Worm (Caenorhabditis elegans): Measurements from ENCODE around the gene lips-3.

DNA sequence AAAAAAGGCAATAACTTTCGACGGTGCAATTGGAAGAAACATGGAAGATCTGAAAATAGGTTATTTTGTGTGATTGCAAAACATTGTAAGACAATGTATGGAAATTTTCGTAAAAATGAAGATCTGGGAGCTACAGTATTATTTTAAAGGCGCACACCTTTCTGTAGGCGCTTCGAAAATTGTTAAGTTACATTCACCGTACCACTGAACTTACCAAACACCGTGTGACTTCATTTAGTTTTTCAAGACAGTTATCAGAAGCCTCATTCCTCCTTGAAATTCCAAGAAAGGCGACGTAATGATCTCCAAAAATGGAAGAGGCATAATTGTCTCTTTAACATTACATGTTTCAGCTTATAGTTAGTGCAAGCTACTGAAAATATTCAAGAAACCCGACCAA lies 37.6 kb downstream of the lips-3 start:
- TF ChIP-seq skn-1 (tag; optimal IDR thresholded peaks at IDR 0.05): no peak
- TF ChIP-seq hmg-1.1 (GFP tag; IDR thresholded peaks at IDR 0.05): no peak
- peak; percentile 70; the same call in 1 of the 2 replicates for TF ChIP-seq zfp-3 (GFP tag; conservative IDR thresholded peaks at IDR 0.05)
- no peak for TF ChIP-seq fos-1 (tag; optimal IDR thresholded peaks at IDR 0.05)
- no peak for TF ChIP-seq snpc-1.2 (GFP tag; IDR thresholded peaks at IDR 0.05)
- no peak for TF ChIP-seq lsy-2 (tag; optimal IDR thresholded peaks at IDR 0.05)

Data from whole organism, L4 larva.